Worm (Caenorhabditis elegans) whole organism, L4/young adult: ENCODE results near the gene R06F6.14.
A peak's percentile ranks its signal among the peaks of the same experiment; 100 is the strongest.

Experiments
- W03F9.2 ChIP-seq: fragments of 150-350 bp; optimal IDR thresholded peaks from 2 replicates; lab custom pipeline; 2014; ENCODE audit warnings: missing biosample characterization, missing genetic modification characterization
- dao-5 ChIP-seq: sonication (generic microtip); optimal IDR thresholded peaks from 2 replicates; lab custom pipeline; 2016; ENCODE audit warnings: missing genotype, missing genetic modification characterization, moderate library complexity, missing compliant biosample characterization
- him-1 ChIP-seq: sonication (generic microtip); optimal IDR thresholded peaks from 2 replicates; lab custom pipeline; 2016; ENCODE audit warnings: missing genotype, missing genetic modification reagents, missing genetic modification characterization, missing compliant biosample characterization

R06F6.14 gene

ce11 chrII:10808708-10809343 is at the start of gene R06F6.14:
R06F6.14 (plus strand) TSS chrII:10809293.
- TF ChIP-seq him-1 (tag; lab: Kevin White, UChicago): no peak
- no peak for TF ChIP-seq W03F9.2
- TF ChIP-seq dao-5: no peak

DNA sequence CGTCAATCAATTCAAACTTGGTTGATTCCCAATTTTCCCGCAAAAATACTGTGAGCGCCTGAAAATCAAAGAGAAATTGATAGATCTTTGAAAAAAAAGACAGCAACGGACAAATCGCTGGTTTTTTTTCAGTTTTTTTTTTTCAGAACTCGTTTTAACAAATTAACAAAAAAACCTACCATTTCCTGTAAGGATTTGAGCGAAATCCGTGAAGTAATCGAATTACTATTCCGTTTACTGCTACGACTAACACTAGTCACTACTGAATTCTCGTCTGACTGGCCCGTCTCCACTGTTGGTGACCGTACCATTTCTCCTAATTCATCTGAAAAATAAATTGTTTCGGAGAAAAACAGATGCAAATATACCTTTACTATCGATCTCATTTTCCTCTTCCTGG is 49.7 kb upstream of the R06F6.14 start:
- no peak for TF ChIP-seq him-1 (tag; lab: Kevin White, UChicago)
- no peak for TF ChIP-seq W03F9.2
- TF ChIP-seq dao-5: no peak

- TF ChIP-seq him-1 (tag; lab: Kevin White, UChicago) (no peak), W03F9.2 (no peak), dao-5 (no peak)
These were observed 48.3 kb upstream of the R06F6.14 start for ce11 chrII:10760801-10761200.

- TF ChIP-seq him-1 (tag; lab: Kevin White, UChicago) (peak; percentile 65), dao-5 (no peak)
These were observed 47.4 kb upstream of the R06F6.14 start for ce11 chrII:10761653-10762052.

ce11 chrII:10765238-10765637 is 43.9 kb upstream of the R06F6.14 start:
- TF ChIP-seq dao-5 (no peak), W03F9.2 (no peak), him-1 (tag; lab: Kevin White, UChicago) (no peak)

ce11 chrII:10766773-10767172 is 42.3 kb upstream of the R06F6.14 start:
- TF ChIP-seq dao-5 (no peak), W03F9.2 (no peak), him-1 (tag; lab: Kevin White, UChicago) (no peak)

ce11 chrII:10767977-10768376 is 41.1 kb upstream of the R06F6.14 start:
- no peak for TF ChIP-seq him-1 (tag; lab: Kevin White, UChicago)
- no peak for TF ChIP-seq dao-5
- no peak for TF ChIP-seq W03F9.2

- no peak for TF ChIP-seq him-1 (tag; lab: Kevin White, UChicago)
These were observed 39.8 kb upstream of the R06F6.14 start for ce11 chrII:10769291-10769690.

DNA sequence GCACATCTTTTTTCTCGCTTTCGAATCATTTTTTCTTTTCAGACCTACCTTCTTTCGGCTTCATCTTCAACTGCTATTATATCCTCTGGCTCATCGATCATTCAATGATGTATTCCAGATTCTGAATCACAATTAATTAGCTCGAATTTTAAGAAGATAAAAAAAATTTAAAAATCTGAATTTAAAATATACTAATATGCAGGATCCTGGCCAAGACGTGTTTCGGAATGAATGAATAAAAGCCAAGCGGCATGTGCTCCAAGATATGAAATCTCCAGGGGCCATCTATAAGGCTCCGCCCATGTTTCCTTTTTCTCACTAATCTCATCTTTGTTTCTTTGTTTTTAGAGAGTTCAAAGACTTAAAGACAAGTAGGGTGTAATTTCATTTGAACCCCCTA is 31.1 kb upstream of the R06F6.14 start, which contains the start of gene mpz-1:
TSS of gene mpz-1 (minus strand) at position 101 of the 400 bp plus-strand sequence.
- no peak for TF ChIP-seq dao-5
- no peak for TF ChIP-seq him-1 (tag; lab: Kevin White, UChicago)
- no peak for TF ChIP-seq W03F9.2

- TF ChIP-seq dao-5 (no peak), W03F9.2 (no peak), him-1 (tag; lab: Kevin White, UChicago) (no peak)
These were observed 25.7 kb upstream of the R06F6.14 start, which contains the start of gene ect-2 for ce11 chrII:10783201-10783962. ect-2 (minus strand) TSS chrII:10783962.

DNA sequence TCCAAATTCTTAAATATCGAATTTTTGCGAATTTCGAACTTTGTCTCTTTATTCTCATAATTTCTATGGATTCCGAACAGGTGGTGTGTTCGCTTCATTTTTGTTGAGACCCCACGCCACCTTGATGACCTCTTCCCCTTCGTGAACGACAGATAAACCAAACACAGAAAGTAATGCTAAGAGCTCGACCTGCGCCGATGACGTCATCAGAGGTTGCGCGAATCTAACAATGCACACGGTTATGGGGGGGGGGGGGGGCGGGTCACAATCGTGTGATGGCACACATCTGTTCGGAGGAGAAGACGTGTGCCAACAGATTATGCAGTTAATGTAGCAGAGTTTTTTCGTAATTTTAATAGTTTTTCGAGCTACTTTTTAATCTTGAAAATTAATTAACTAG is 24.8 kb upstream of the R06F6.14 start:
- TF ChIP-seq him-1 (tag; lab: Kevin White, UChicago): no peak
- no peak for TF ChIP-seq dao-5
- no peak for TF ChIP-seq W03F9.2

DNA sequence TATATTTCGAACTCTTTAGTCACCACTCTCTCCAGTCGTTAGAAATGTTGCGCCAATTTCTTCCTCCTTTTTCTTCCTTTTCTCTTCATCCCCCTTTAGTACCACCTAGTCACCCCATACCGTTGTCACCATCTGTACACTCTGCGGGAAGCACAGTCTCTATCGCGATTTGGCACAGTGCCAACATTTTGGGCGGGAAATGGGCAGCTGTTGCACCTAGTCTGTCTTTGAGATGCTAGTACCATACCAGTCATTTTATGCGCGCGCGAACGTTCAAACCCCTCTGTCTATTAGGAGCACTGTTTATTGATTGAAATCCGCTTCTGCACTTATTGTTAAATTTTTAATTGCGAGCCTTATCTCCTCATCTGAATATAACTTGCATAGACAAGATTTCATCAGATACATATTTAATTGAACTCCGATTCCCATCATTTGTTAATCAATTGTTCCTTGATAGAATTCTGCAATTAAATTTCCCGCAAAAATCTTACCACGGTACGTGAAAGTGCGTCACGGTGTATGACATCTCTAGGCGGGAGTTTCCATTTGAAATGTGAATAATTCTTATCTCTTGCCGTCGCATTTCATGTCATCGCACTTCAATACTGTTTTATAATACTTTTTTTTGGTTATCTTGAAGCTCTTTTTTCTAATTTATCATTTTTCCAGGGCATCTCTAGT is 24.2 kb upstream of the R06F6.14 start, which contains the start of gene cdl-1:
TSS of gene cdl-1 (plus strand) at position 673 of the 684 bp plus-strand sequence.
- no peak for TF ChIP-seq dao-5
- TF ChIP-seq him-1 (tag; lab: Kevin White, UChicago): no peak
- TF ChIP-seq W03F9.2: no peak

DNA sequence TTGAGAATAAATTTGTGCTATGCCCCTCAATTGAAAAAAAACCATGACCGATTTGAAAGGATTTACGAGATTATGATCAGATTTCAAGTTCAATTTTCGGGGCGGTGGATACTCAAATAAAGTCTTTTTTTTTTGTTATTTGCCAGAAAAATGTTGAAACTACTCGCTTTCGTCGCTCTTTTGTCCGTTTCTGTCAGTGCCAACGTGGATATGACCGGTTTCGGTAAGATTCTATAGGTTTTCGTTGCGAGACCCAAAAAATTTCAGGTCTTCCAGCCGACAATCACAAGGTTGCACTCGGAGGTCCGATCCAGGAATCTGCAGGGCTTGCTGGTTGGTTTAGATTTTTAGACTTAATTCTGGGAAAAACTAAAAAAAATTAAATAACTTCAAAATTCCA is 21.9 kb upstream of the R06F6.14 start, which contains the start of gene tag-209:
TSS of gene tag-209 (plus strand) at position 73 of the 400 bp plus-strand sequence.
- TF ChIP-seq him-1 (tag; lab: Kevin White, UChicago) (no peak), dao-5 (no peak), W03F9.2 (no peak)

DNA sequence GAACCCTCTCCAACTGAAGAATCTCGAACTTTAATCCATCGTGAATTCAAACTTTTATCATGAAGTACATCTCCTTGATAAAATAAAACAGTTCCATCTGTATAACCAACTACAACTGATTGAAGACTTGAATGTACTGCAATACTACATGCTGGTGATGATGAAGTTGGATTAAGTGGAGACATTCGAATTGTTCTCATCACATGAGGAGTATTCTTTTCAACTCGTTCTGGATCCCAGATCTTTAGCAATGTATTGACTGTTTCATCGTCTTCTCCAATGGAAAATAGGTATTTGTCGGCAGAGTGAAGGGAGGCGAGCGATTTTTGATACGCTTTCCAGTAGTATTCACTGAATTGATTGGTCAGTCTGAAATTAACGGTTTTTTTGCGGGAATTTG is 16.5 kb upstream of the R06F6.14 start:
- no peak for TF ChIP-seq W03F9.2
- TF ChIP-seq him-1 (tag; lab: Kevin White, UChicago): no peak
- TF ChIP-seq dao-5: no peak

DNA sequence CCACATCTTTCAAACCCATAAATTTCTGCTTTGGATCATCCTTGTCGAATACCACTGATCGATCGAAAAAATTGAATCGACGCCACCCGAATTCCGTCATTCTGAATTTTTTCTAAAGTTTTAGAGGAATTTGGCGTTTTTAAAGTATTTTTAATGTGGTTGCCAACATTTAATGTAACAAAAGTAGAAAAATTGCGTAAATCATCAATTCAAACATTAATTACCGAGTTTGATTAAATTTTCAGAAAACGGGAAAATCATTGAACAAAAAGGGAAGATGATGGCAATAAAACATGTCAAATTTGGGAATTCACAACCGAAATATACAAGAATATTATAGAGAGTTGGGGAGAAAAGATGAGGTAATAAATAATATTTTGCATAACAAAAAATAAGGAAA is 15.7 kb upstream of the R06F6.14 start, which contains the start of gene vps-11:
TSS of gene vps-11 (minus strand) at position 101 of the 400 bp plus-strand sequence.
- TF ChIP-seq dao-5 (no peak), him-1 (tag; lab: Kevin White, UChicago) (no peak), W03F9.2 (no peak)
